Worm (Caenorhabditis elegans): ENCODE measurements around the gene F07B7.7.
A peak's percentile ranks its signal among the peaks of the same experiment; 100 is the strongest.
"Not testable (repeated sequence)": the region's sequence is repeated elsewhere in the genome, so short reads cannot be mapped to it uniquely, and the experiment has no call there.

The F07B7.7 gene

DNA sequence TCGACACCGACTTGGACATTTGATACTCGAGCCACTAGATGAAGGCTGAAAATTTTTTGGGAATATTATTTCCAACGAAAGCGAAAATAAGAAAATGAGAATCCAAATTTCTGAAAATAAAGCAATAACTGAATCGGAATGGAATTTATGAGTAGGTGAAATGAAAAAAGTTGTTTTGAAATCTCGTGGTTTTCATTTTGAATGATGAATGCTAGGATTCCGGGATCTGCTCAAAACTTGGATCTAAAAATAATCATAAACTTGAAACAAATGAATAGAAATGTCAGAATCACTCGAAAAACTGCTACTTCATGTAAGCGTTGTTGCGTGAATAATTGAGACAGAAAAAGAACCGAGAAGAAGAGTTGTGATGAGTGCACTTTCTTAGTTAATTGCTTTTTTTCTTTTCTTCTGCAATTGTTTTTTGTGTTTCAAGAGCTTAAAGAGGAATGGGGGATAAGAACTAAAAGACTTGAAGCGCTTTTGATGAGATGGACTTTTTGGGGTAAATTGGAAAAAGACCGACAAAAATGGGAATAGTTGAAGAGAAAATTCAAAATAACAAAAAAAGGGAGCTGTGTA is 34.3 kb upstream of the F07B7.7 start, which contains the start of gene magu-2:
Gene magu-2 (minus strand): TSS at position 51 of the 582 bp plus-strand sequence.
- TF ChIP-seq unc-62 (GFP tag; optimal IDR thresholded peaks at IDR 0.05 in 1 of 2) = peak in 1 of 2 experiments; percentile 63
- no peak for TF ChIP-seq unc-62 (tag; optimal IDR thresholded peaks at IDR 0.05)
- TF ChIP-seq ceh-82 (tag; optimal IDR thresholded peaks at IDR 0.05) = no peak

ce11 chrV:8802252-8802651 is 33.2 kb upstream of the F07B7.7 start:
- TF ChIP-seq dmd-6 (GFP tag; IDR thresholded peaks at IDR 0.05) (0 out of 2 replicates have a peak, but pooled peaks have one; percentile 14), hlh-11 (tag; optimal IDR thresholded peaks at IDR 0.05) (peak; percentile 70), ces-1 (GFP tag; optimal IDR thresholded peaks at IDR 0.05) (no peak), lin-38 (GFP tag; IDR thresholded peaks at IDR 0.05) (no peak), T26A8.4 (GFP tag; IDR thresholded peaks at IDR 0.05) (no peak), dve-1 (tag; optimal IDR thresholded peaks at IDR 0.05; ENCODE audit: insufficient read depth) (no peak), zfp-2 (tag; optimal IDR thresholded peaks at IDR 0.05) (no peak), F37D6.2 (tag; optimal IDR thresholded peaks at IDR 0.05) (no peak), mep-1 (tag; optimal IDR thresholded peaks at IDR 0.05) (peak; percentile 11), zag-1 (tag; optimal IDR thresholded peaks at IDR 0.05) (no peak), ZK337.2 (GFP tag; IDR thresholded peaks at IDR 0.05) (0 out of 2 replicates have a peak, but pooled peaks have one; percentile 65), nhr-237 (tag; optimal IDR thresholded peaks at IDR 0.05) (no peak), nhr-11 (tag; optimal IDR thresholded peaks at IDR 0.05) (peak; percentile 3), hmg-1.1 (GFP tag; IDR thresholded peaks at IDR 0.05) (peak; percentile 56), nhr-28 (tag; optimal IDR thresholded peaks at IDR 0.05) (peak; percentile 42), aly-2 (tag; optimal IDR thresholded peaks at IDR 0.05) (no peak), hlh-30 (tag; optimal IDR thresholded peaks at IDR 0.05; ENCODE audit: insufficient read depth) (peak; percentile 56), ctbp-1 (GFP tag; IDR thresholded peaks at IDR 0.05) (no peak), D1046.2 (GFP tag; IDR thresholded peaks at IDR 0.05) (0 out of 2 replicates have a peak, but pooled peaks have one; percentile 22), spr-3 (GFP tag; optimal IDR thresholded peaks at IDR 0.05) (no peak), madf-5 (GFP tag; IDR thresholded peaks at IDR 0.05) (no peak), lir-3 (tag; optimal IDR thresholded peaks at IDR 0.05) (no peak), spr-1 (tag; optimal IDR thresholded peaks at IDR 0.05) (no peak)

DNA sequence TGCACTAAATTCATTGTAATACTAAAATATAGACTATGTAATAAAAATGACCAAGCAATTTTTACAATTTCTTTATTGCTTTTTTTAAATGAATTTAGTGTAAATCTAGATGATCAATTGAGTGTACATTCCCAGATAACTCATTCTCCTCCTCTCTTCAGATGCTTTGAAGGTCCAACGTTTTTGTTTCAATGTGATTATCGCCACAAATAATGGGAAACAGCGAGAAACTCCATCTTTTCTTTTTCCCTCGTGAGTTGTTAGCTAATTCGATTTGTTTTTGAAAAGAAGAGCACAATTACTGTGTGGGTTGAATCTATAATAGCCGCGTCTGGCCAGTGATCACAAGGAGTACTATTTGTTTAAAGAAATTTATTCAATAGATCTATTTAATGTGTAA is 30.4 kb upstream of the F07B7.7 start:
- TF ChIP-seq nhr-41 (GFP tag; IDR thresholded peaks at IDR 0.05) (no peak), aha-1 (tag) (peak; percentile 88), ces-1 (GFP tag; optimal IDR thresholded peaks at IDR 0.05) (peak; percentile 78)

DNA sequence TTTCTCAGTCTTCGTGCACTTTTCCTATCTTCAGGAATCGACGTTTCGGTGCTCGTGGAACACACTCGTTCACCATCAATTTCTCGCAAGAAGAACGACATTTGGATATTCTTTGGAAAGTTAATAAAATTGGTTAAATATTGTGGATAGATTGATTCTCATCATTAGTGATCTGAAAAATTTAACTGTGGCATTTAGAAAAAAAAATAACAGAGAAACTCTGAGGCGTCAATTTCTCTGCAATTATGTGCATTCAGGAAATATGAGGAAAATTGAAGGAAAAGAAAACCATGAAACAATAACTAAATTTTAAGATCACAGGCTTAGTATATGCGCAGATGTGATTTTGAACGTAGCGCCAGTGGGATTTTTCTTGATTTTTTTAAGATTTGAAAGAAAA is 15.6 kb upstream of the F07B7.7 start, which contains the start of gene rpm-1:
Gene rpm-1 (minus strand): TSS at position 101 of the 400 bp plus-strand sequence.
- TF ChIP-seq unc-62 (GFP tag; optimal IDR thresholded peaks at IDR 0.05 in 1 of 2); unc-62 (tag; optimal IDR thresholded peaks at IDR 0.05); nhr-48 (tag; optimal IDR thresholded peaks at IDR 0.05); ZK337.2 (GFP tag; IDR thresholded peaks at IDR 0.05): not testable (repeated sequence)

ce11 chrV:8861949-8862348 is 26.5 kb downstream of the F07B7.7 start, which contains the start of gene F07B7.12:
F07B7.12 (minus strand) TSS chrV:8862049.
- TF ChIP-seq nhr-76 (tag; optimal IDR thresholded peaks at IDR 0.05); fos-1 (tag; optimal IDR thresholded peaks at IDR 0.05); zfp-3 (GFP tag; conservative IDR thresholded peaks at IDR 0.05): not testable (repeated sequence)

All from whole organism, L4 larva.